Fruit fly (Drosophila melanogaster): ENCODE results near the gene Gr66a.

Gr66a gene

dm6 chr3L:8308891-8309352 is 2.1 kb upstream of the Gr66a start, which contains the start of gene BI-1 (continued):
- TF ChIP-seq CG6813 (GFP tag; optimal IDR thresholded peaks at IDR 0.05) (no peak), twi (tag; optimal IDR thresholded peaks at IDR 0.05) (peak; percentile 61), croc (GFP tag; conservative IDR thresholded peaks at IDR 0.05) (peak; percentile 16; the same call in 1 of the 3 replicates), slbo (GFP tag; IDR thresholded peaks at IDR 0.05) (peak; percentile 54), toy (GFP tag; IDR thresholded peaks at IDR 0.05) (no peak), CG7928 (GFP tag; optimal IDR thresholded peaks at IDR 0.05) (peak; percentile 19), CG4360 (GFP tag; IDR thresholded peaks at IDR 0.05) (no peak), BtbVII (GFP tag; optimal IDR thresholded peaks at IDR 0.05) (peak; percentile 73), Nf-YC (tag; optimal IDR thresholded peaks at IDR 0.05) (peak; percentile 74), Hr51 (GFP tag; optimal IDR thresholded peaks at IDR 0.05) (peak in 1 of 2 experiments; percentile 5), CG1792 (GFP tag; optimal IDR thresholded peaks at IDR 0.05) (no peak), Dad (GFP tag; optimal IDR thresholded peaks at IDR 0.05) (peak; percentile 55), Blimp-1 (GFP tag; optimal IDR thresholded peaks at IDR 0.05) (no peak), CG18764 (GFP tag; optimal IDR thresholded peaks at IDR 0.05) (peak; percentile 58), Aef1 (GFP tag; IDR thresholded peaks at IDR 0.05) (no peak), Dp (GFP tag; optimal IDR thresholded peaks at IDR 0.05) (peak; percentile 83), sqz (GFP tag; optimal IDR thresholded peaks at IDR 0.05) (no peak), fd64A (GFP tag; optimal IDR thresholded peaks at IDR 0.05) (no peak), Opbp (GFP tag; IDR thresholded peaks at IDR 0.05; ENCODE audit: partially characterized antibody) (no peak), Oli (tag; optimal IDR thresholded peaks at IDR 0.05) (peak; percentile 56), dmrt11E (tag; optimal IDR thresholded peaks at IDR 0.05) (peak; percentile 60), CG11085 (GFP tag; IDR thresholded peaks at IDR 0.05) (no peak), Myb (GFP tag; optimal IDR thresholded peaks at IDR 0.05) (peak; percentile 31), CG10274 (GFP tag; optimal IDR thresholded peaks at IDR 0.05) (peak; percentile 22), gcm (GFP tag; optimal IDR thresholded peaks at IDR 0.05) (no peak), CG9727 (GFP tag; optimal IDR thresholded peaks at IDR 0.05) (peak; percentile 63), CG3995 (GFP tag; optimal IDR thresholded peaks at IDR 0.05) (peak; percentile 44), MTF-1 (GFP tag; optimal IDR thresholded peaks at IDR 0.05; ENCODE audit: borderline replicate concordance) (no peak), CG17568 (GFP tag; optimal IDR thresholded peaks at IDR 0.05) (peak; percentile 4), Dfd (GFP tag; optimal IDR thresholded peaks at IDR 0.05) (no peak), CG17361 (GFP tag; IDR thresholded peaks at IDR 0.05) (peak; percentile 88), pb (GFP tag; optimal IDR thresholded peaks at IDR 0.05) (no peak), MESR4 (GFP tag; optimal IDR thresholded peaks at IDR 0.05) (no peak), bsh (GFP tag; optimal IDR thresholded peaks at IDR 0.05) (peak in 1 of 2 experiments; percentile 50), ind (GFP tag; optimal IDR thresholded peaks at IDR 0.05) (peak; percentile 65), cad (GFP tag; optimal IDR thresholded peaks at IDR 0.05) (no peak), CG42726 (GFP tag; IDR thresholded peaks at IDR 0.05; ENCODE audit: partially characterized antibody) (no peak), fru (optimal IDR thresholded peaks at IDR 0.05) (no peak), CG9932 (GFP tag; IDR thresholded peaks at IDR 0.05) (peak; percentile 82), CG13624 (GFP tag; optimal IDR thresholded peaks at IDR 0.05) (peak; percentile 44), Optix (GFP tag; IDR thresholded peaks at IDR 0.05) (no peak), B-H2 (GFP tag; optimal IDR thresholded peaks at IDR 0.05) (peak; percentile 74), yki (optimal IDR thresholded peaks at IDR 0.05) (no peak), usp (GFP tag; optimal IDR thresholded peaks at IDR 0.05) (no peak), bcd (GFP tag; optimal IDR thresholded peaks at IDR 0.05) (peak; percentile 74), ap (GFP tag; IDR thresholded peaks at IDR 0.05) (no peak), TFAM (GFP tag; optimal IDR thresholded peaks at IDR 0.05) (no peak), unpg (GFP tag; optimal IDR thresholded peaks at IDR 0.05) (peak; percentile 56), schlank (tag; optimal IDR thresholded peaks at IDR 0.05) (no peak), sc (optimal IDR thresholded peaks at IDR 0.05) (no peak), sc (GFP tag; optimal IDR thresholded peaks at IDR 0.05) (peak; percentile 42), CG7556 (GFP tag; optimal IDR thresholded peaks at IDR 0.05) (peak; percentile 74)
